Fruit fly (Drosophila melanogaster): Measurements from ENCODE around the gene Cp36.

- TF ChIP-seq psq (optimal IDR thresholded peaks at IDR 0.05) (no peak), Sin3A (optimal IDR thresholded peaks at IDR 0.05) (no peak), h (optimal IDR thresholded peaks at IDR 0.05) (no peak), insv (optimal IDR thresholded peaks at IDR 0.05) (no peak), ttk (optimal IDR thresholded peaks at IDR 0.05) (no peak), Myc (optimal IDR thresholded peaks at IDR 0.05) (no peak)
Observed at dm6 chrX:8448171-8448570, 30.9 kb upstream of the Cp36 start.

All from Kc167 (cell line).